Worm (Caenorhabditis elegans): ENCODE measurements around the gene T22F3.7.

DNA sequence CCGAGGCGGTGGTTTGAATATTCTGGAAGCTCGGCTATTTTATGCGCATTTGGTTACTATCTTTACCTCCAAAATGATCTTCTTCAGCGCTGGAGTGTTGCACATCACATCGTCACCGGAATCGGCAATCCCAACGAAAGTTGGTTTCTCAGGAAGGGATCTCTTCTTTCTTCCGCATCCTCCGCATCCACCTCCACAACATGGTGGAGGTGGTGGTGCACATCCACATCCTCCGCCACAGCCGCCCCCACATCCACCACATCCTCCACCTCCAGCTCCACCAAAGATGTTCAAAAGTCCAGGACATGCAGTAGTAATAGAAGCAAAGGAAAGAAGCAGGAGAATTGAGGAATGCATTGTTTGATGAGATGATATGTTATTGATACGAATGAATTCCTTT lies 43.0 kb downstream of the T22F3.7 start, which contains the start of gene grl-31:
- no peak for TF ChIP-seq lin-11 (tag; optimal IDR thresholded peaks at IDR 0.05)
- no peak for TF ChIP-seq elt-4 (tag; optimal IDR thresholded peaks at IDR 0.05)
- TF ChIP-seq ama-1 (optimal IDR thresholded peaks at IDR 0.05) = no peak
- no peak for TF ChIP-seq tbx-2 (tag; optimal IDR thresholded peaks at IDR 0.05)
- TF ChIP-seq ceh-9 (tag; optimal IDR thresholded peaks at IDR 0.05) = no peak
- no peak for TF ChIP-seq sdc-2 (tag; optimal IDR thresholded peaks at IDR 0.05)
- no peak for TF ChIP-seq Y22D7AL.16 (tag; optimal IDR thresholded peaks at IDR 0.05)
- no peak for TF ChIP-seq ceh-14 (tag; optimal IDR thresholded peaks at IDR 0.05)
- TF ChIP-seq pha-4 (tag; optimal IDR thresholded peaks at IDR 0.05) = no peak
- TF ChIP-seq unc-55 (GFP tag; optimal IDR thresholded peaks at IDR 0.05) = no peak
- no peak for TF ChIP-seq ref-2 (tag; optimal IDR thresholded peaks at IDR 0.05)

Measured in whole organism, late embryonic.